Worm (Caenorhabditis elegans): Measurements from ENCODE around the gene F59B10.6.
A peak's percentile ranks its signal among the peaks of the same experiment; 100 is the strongest.

F59B10.6 gene

ce11 chrII:10554046-10554399 is 29.7 kb upstream of the F59B10.6 start:
- TF ChIP-seq him-1 (tag; optimal IDR thresholded peaks at IDR 0.05) (no peak), W03F9.2 (tag; optimal IDR thresholded peaks at IDR 0.05) (no peak), dao-5 (tag; optimal IDR thresholded peaks at IDR 0.05) (no peak)

- no peak for TF ChIP-seq him-1 (tag; optimal IDR thresholded peaks at IDR 0.05)
Observed at ce11 chrII:10553377-10554045, 29.2 kb upstream of the F59B10.6 start.

- TF ChIP-seq dao-5 (tag; optimal IDR thresholded peaks at IDR 0.05) (no peak), W03F9.2 (tag; optimal IDR thresholded peaks at IDR 0.05) (peak; percentile 81), him-1 (tag; optimal IDR thresholded peaks at IDR 0.05) (peak; percentile 84)
Observed at ce11 chrII:10551985-10552736, 27.9 kb upstream of the F59B10.6 start.

ce11 chrII:10550872-10551647 is 26.8 kb upstream of the F59B10.6 start:
- no peak for TF ChIP-seq him-1 (tag; optimal IDR thresholded peaks at IDR 0.05)
- no peak for TF ChIP-seq dao-5 (tag; optimal IDR thresholded peaks at IDR 0.05)
- TF ChIP-seq W03F9.2 (tag; optimal IDR thresholded peaks at IDR 0.05) = no peak

- no peak for TF ChIP-seq W03F9.2 (tag; optimal IDR thresholded peaks at IDR 0.05)
Observed at ce11 chrII:10550173-10550572, 25.9 kb upstream of the F59B10.6 start.

ce11 chrII:10548778-10549671 is 24.8 kb upstream of the F59B10.6 start:
- TF ChIP-seq W03F9.2 (tag; optimal IDR thresholded peaks at IDR 0.05) (peak; percentile 58), dao-5 (tag; optimal IDR thresholded peaks at IDR 0.05) (no peak), him-1 (tag; optimal IDR thresholded peaks at IDR 0.05) (peak; percentile 80)

ce11 chrII:10547803-10548693 is 23.8 kb upstream of the F59B10.6 start:
- TF ChIP-seq W03F9.2 (tag; optimal IDR thresholded peaks at IDR 0.05) = no peak
- no peak for TF ChIP-seq dao-5 (tag; optimal IDR thresholded peaks at IDR 0.05)
- TF ChIP-seq him-1 (tag; optimal IDR thresholded peaks at IDR 0.05) = no peak

- TF ChIP-seq W03F9.2 (tag; optimal IDR thresholded peaks at IDR 0.05) (no peak), dao-5 (tag; optimal IDR thresholded peaks at IDR 0.05) (no peak), him-1 (tag; optimal IDR thresholded peaks at IDR 0.05) (no peak)
Observed at ce11 chrII:10547311-10547710, 23.0 kb upstream of the F59B10.6 start.

ce11 chrII:10546784-10547087 is 22.5 kb upstream of the F59B10.6 start:
- no peak for TF ChIP-seq dao-5 (tag; optimal IDR thresholded peaks at IDR 0.05)
- no peak for TF ChIP-seq W03F9.2 (tag; optimal IDR thresholded peaks at IDR 0.05)
- no peak for TF ChIP-seq him-1 (tag; optimal IDR thresholded peaks at IDR 0.05)

- TF ChIP-seq dao-5 (tag; optimal IDR thresholded peaks at IDR 0.05) (no peak), him-1 (tag; optimal IDR thresholded peaks at IDR 0.05) (no peak), W03F9.2 (tag; optimal IDR thresholded peaks at IDR 0.05) (no peak)
Observed at ce11 chrII:10545924-10546783, 21.9 kb upstream of the F59B10.6 start.

ce11 chrII:10545213-10545612 is 20.9 kb upstream of the F59B10.6 start:
- TF ChIP-seq dao-5 (tag; optimal IDR thresholded peaks at IDR 0.05) (no peak), W03F9.2 (tag; optimal IDR thresholded peaks at IDR 0.05) (no peak), him-1 (tag; optimal IDR thresholded peaks at IDR 0.05) (no peak)
